Worm (Caenorhabditis elegans) whole organism, L2 larva: ENCODE results near the gene ttbk-7.

ENCODE experiments used
- F13H6.1 ChIP-seq: sonication (generic microtip); optimal IDR thresholded peaks from 2 replicates; lab custom pipeline; 2016; ENCODE audit warnings: missing genetic modification characterization, missing compliant biosample characterization
- ZK546.5 ChIP-seq: sonication (generic microtip); optimal IDR thresholded peaks from 2 replicates; lab custom pipeline; 2017; ENCODE audit warnings: missing biosample characterization, missing genetic modification characterization
- alr-1 ChIP-seq: fragments of 150-350 bp; optimal IDR thresholded peaks from 2 replicates; lab custom pipeline; 2014; ENCODE audit warnings: missing biosample characterization, missing genetic modification characterization
- aly-2 ChIP-seq: fragments of 150-350 bp; optimal IDR thresholded peaks from 2 replicates; lab custom pipeline; 2014; ENCODE audit warnings: missing biosample characterization, missing genetic modification characterization
- ama-1 ChIP-seq: fragments of 150-350 bp; optimal IDR thresholded peaks from 2 replicates; lab custom pipeline; 2018; ENCODE audit warnings: inconsistent platforms
- crh-2 ChIP-seq: sonication (generic microtip); optimal IDR thresholded peaks from 2 replicates; lab custom pipeline; 2017; ENCODE audit warnings: missing biosample characterization, missing genetic modification characterization
- mdl-1 ChIP-seq, 2 experiments: fragments of 150-350 bp in 1 of 2; sonication (generic microtip) in 1 of 2; optimal IDR thresholded peaks; 2 replicates each; lab custom pipeline; 2017; ENCODE audit warnings: missing biosample characterization in 2 of 2, missing genetic modification characterization in 2 of 2
- nhr-25 ChIP-seq: fragments of 150-350 bp; sonication (generic microtip); optimal IDR thresholded peaks from 3 replicates; lab custom pipeline; 2014; ENCODE audit warnings: missing biosample characterization, missing genetic modification characterization
- nhr-6 ChIP-seq: fragments of 150-350 bp; optimal IDR thresholded peaks from 2 replicates; lab custom pipeline; 2014; ENCODE audit warnings: missing biosample characterization, missing genetic modification characterization
- nhr-77 ChIP-seq: fragments of 150-350 bp; optimal IDR thresholded peaks from 2 replicates; lab custom pipeline; 2014; ENCODE audit warnings: missing biosample characterization, missing genetic modification characterization
- skn-1 ChIP-seq: sonication (generic microtip); optimal IDR thresholded peaks from 2 replicates; lab custom pipeline; 2017; ENCODE audit warnings: missing biosample characterization, missing genetic modification characterization
- unc-55 ChIP-seq: fragments of 150-350 bp; sonication (generic microtip); optimal IDR thresholded peaks from 3 replicates; lab custom pipeline; 2014; ENCODE audit warnings: missing biosample characterization, missing genetic modification reagents, missing genetic modification characterization

DNA sequence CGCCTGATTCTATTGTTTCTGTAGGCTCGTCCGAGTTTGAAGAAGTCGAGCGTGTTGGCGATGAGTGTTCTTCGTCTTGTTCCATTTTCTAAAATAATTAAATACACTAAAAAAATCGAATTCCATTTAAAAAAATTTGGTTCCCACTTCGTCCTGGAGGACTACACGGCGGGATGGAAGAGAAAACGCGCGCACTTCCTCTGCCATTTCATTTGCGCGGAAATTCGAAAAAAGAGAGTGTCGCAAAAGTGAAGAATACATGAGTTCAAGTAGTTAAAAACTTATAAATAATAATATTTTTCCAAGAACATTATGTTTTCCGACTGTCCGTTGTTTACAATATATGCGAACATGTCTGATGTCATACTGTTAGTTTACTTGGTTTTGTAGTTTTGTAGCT lies 25.7 kb downstream of the ttbk-7 start, which contains the start of gene T07F10.3:
- TF ChIP-seq crh-2 (tag; lab: Kevin White, UChicago) = peak; percentile 83
- TF ChIP-seq F13H6.1 (tag; lab: Kevin White, UChicago) = peak; percentile 88
- peak; percentile 83 for TF ChIP-seq nhr-25 (tag; lab: Kevin White, UChicago)
- TF ChIP-seq alr-1 (tag; lab: Kevin White, UChicago) = no peak
- no peak for TF ChIP-seq mdl-1 (tag; optimal IDR thresholded peaks at IDR 0.05; lab: Kevin White, UChicago)
- TF ChIP-seq unc-55 (GFP tag; lab: Kevin White, UChicago) = peak; percentile 95
- TF ChIP-seq ZK546.5 (tag; lab: Kevin White, UChicago) = no peak
- TF ChIP-seq aly-2 (tag; lab: Kevin White, UChicago) = no peak
- no peak for TF ChIP-seq nhr-77
- no peak for TF ChIP-seq nhr-6 (tag; lab: Kevin White, UChicago)
- TF ChIP-seq skn-1 = peak; percentile 30
- peak; percentile 34 for TF ChIP-seq ama-1 (lab: Kevin White, UChicago)
